Worm (Caenorhabditis elegans) whole organism, L4 larva: ENCODE data around the gene C52B9.10.

Experiments used
- ctbp-1 ChIP-seq: fragments of 200-800 bp; sonication (Bioruptor generic); IDR thresholded peaks from 2 replicates; pipeline ENCODE4 v1.3.6; 2022; ENCODE audit warnings: missing genetic modification reagents, missing genetic modification characterization, missing compliant biosample characterization
- egl-27 ChIP-seq: sonication (generic microtip); optimal IDR thresholded peaks from 3 replicates; lab custom pipeline; 2017; ENCODE audit warnings: missing biosample characterization, missing genetic modification reagents, missing genetic modification characterization
- fkh-10 ChIP-seq: fragments of 150-350 bp; optimal IDR thresholded peaks from 2 replicates; lab custom pipeline; 2014; ENCODE audit warnings: missing biosample characterization, missing genetic modification reagents, missing genetic modification characterization
- mep-1 ChIP-seq: fragments of 150-350 bp; sonication (generic microtip); optimal IDR thresholded peaks from 3 replicates; lab custom pipeline; 2014; ENCODE audit warnings: missing biosample characterization, missing genetic modification characterization
- mxl-3 ChIP-seq: fragments of 200-800 bp; sonication (Bioruptor generic); optimal IDR thresholded peaks from 2 replicates; lab custom pipeline; 2018; ENCODE audit warnings: mild to moderate bottlenecking, missing genetic modification characterization, missing compliant biosample characterization
- nhr-102 ChIP-seq: sonication (generic microtip); optimal IDR thresholded peaks from 2 replicates; lab custom pipeline; 2016; ENCODE audit warnings: mild to moderate bottlenecking, missing genetic modification characterization, moderate library complexity, missing compliant biosample characterization
- nhr-42 ChIP-seq: fragments of 200-800 bp; sonication (Bioruptor generic); IDR thresholded peaks from 2 replicates; pipeline ENCODE4 v1.3.6; 2022; ENCODE audit warnings: missing genetic modification characterization, missing compliant biosample characterization
- nhr-77 ChIP-seq: fragments of 150-350 bp; optimal IDR thresholded peaks from 2 replicates; lab custom pipeline; 2014; ENCODE audit warnings: missing biosample characterization, missing genetic modification characterization
- php-3 ChIP-seq: fragments of 200-800 bp; sonication (Bioruptor generic); IDR thresholded peaks from 2 replicates; pipeline ENCODE4 v1.3.6; 2022; ENCODE audit warnings: missing genetic modification reagents, missing genetic modification characterization, missing compliant biosample characterization
- set-16 ChIP-seq: fragments of 200-800 bp; sonication (Bioruptor generic); IDR thresholded peaks from 2 replicates; pipeline ENCODE4 v1.3.6; 2022; ENCODE audit warnings: missing genetic modification reagents, missing genetic modification characterization, missing compliant biosample characterization
- snpc-4 ChIP-seq: fragments of 150-350 bp; optimal IDR thresholded peaks from 2 replicates; lab custom pipeline; 2014; ENCODE audit warnings: missing biosample characterization, missing genetic modification characterization
- unc-130 ChIP-seq: sonication (generic microtip); optimal IDR thresholded peaks from 2 replicates; lab custom pipeline; 2016; ENCODE audit warnings: missing genetic modification reagents, missing genetic modification characterization, missing compliant biosample characterization
- unc-62 ChIP-seq, 3 experiments: fragments of 150-350 bp in 1 of 3; sonication (generic microtip); optimal IDR thresholded peaks in 2 of 3; peaks in 1 of 3; 1 replicate in 1 of 3; 2 replicates in 2 of 3; lab custom pipeline; 2014 to 2017; ENCODE audit warnings: missing biosample characterization in 3 of 3, missing genetic modification characterization in 3 of 3, missing genetic modification reagents in 3 of 3, missing genotype in 1 of 3
- zip-11 ChIP-seq: fragments of 200-800 bp; sonication (Bioruptor generic); IDR thresholded peaks from 2 replicates; pipeline ENCODE4 v1.3.6; 2022; ENCODE audit warnings: missing genetic modification characterization, missing compliant biosample characterization

DNA sequence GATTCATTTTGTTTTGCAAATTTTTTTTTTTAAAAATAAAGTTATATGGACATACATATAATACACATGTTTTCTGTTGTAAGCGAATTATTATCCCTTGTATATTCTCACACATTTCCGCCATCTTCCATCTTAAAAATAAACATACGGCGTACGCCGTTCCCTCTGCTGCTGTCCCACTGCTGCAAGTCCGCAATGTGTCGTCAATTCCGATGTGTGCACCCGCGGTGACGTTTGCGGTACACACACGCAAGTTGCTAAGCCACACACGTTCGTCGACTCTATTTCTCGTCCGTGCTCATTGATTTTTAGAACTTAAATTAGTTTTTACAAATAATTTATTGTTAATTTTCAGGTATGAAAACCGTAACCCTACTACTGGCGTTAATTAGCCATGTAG lies 13.4 kb upstream of the C52B9.10 start, which contains the start of gene C52B9.4:
- TF ChIP-seq unc-130 (no peak), nhr-77 (no peak), snpc-4 (no peak), nhr-42 (GFP tag; lab: Robert Waterston, UW) (0 out of 2 replicates have a peak, but pooled peaks have one; percentile 42), unc-62 (GFP tag; optimal IDR thresholded peaks at IDR 0.05 in 1 of 2; lab: Kevin White, UChicago) (no peak), unc-62 (tag; optimal IDR thresholded peaks at IDR 0.05; lab: Kevin White, UChicago) (no peak), egl-27 (tag; lab: Kevin White, UChicago) (no peak), fkh-10 (GFP tag; lab: Kevin White, UChicago) (no peak), mep-1 (tag; lab: Kevin White, UChicago) (peak; percentile 32), php-3 (GFP tag; lab: Robert Waterston, UW) (no peak), nhr-102 (tag; lab: Kevin White, UChicago) (no peak), ctbp-1 (GFP tag; lab: Robert Waterston, UW) (no peak), zip-11 (no peak), set-16 (GFP tag; lab: Robert Waterston, UW) (no peak), mxl-3 (GFP tag; lab: Kevin White, UChicago) (peak; percentile 28)
